Worm (Caenorhabditis elegans): ENCODE results near the gene F23F12.12.
A peak's percentile ranks its signal among the peaks of the same experiment; 100 is the strongest.

Gene F23F12.12

DNA sequence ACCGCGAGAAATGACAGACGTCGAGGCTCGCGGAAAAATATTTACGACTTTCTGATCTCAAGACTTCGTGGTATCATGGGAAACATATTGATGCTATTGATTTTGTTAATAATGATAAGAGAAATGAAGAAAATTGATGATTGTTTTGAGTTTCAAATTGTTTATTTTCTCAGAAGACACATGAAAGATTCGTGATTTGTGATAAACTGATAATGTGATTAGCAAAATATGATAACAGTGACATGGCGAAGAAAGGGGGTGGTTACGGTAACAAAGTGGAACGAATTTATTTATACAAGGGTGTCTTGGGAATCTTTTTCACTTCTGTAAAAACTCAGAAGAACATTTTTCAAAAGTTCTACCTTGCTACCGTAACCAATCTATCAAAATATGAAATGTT is 1.4 kb downstream of the F23F12.12 start:
- TF ChIP-seq rnt-1 (tag; optimal IDR thresholded peaks at IDR 0.05) (no peak), ztf-11 (tag; optimal IDR thresholded peaks at IDR 0.05) (no peak), F16B12.6 (tag; optimal IDR thresholded peaks at IDR 0.05) (no peak), ama-1 (optimal IDR thresholded peaks at IDR 0.05) (no peak), hpl-2 (GFP tag; optimal IDR thresholded peaks at IDR 0.05) (no peak), fos-1 (tag; optimal IDR thresholded peaks at IDR 0.05) (no peak), ceh-8 (GFP tag; optimal IDR thresholded peaks at IDR 0.05) (no peak), unc-62 (GFP tag; optimal IDR thresholded peaks at IDR 0.05) (no peak), C16A3.4 (tag; optimal IDR thresholded peaks at IDR 0.05) (no peak), hlh-4 (tag; optimal IDR thresholded peaks at IDR 0.05) (no peak), mep-1 (tag; optimal IDR thresholded peaks at IDR 0.05) (no peak), ceh-63 (GFP tag; optimal IDR thresholded peaks at IDR 0.05) (no peak), elt-2 (tag; optimal IDR thresholded peaks at IDR 0.05) (no peak), irx-1 (tag; optimal IDR thresholded peaks at IDR 0.05) (no peak), unc-30 (tag; optimal IDR thresholded peaks at IDR 0.05) (no peak), dsc-1 (tag; optimal IDR thresholded peaks at IDR 0.05) (no peak), nhr-19 (GFP tag; conservative IDR thresholded peaks at IDR 0.05) (no peak), ces-1 (GFP tag; optimal IDR thresholded peaks at IDR 0.05) (no peak), isw-1 (GFP tag; IDR thresholded peaks at IDR 0.05) (no peak), aly-2 (tag; optimal IDR thresholded peaks at IDR 0.05) (no peak), C34B4.2 (tag; optimal IDR thresholded peaks at IDR 0.05) (no peak), pax-3 (tag; optimal IDR thresholded peaks at IDR 0.05) (no peak), swsn-7 (tag; optimal IDR thresholded peaks at IDR 0.05) (no peak), lsy-2 (tag; optimal IDR thresholded peaks at IDR 0.05) (peak in 1 of 2 experiments; percentile 15), skn-1 (tag; optimal IDR thresholded peaks at IDR 0.05) (no peak), nhr-11 (tag; optimal IDR thresholded peaks at IDR 0.05) (no peak), unc-98 (GFP tag; IDR thresholded peaks at IDR 0.05) (no peak), ztf-4 (tag; optimal IDR thresholded peaks at IDR 0.05) (no peak), ceh-90 (tag; optimal IDR thresholded peaks at IDR 0.05) (no peak), xbp-1 (tag; optimal IDR thresholded peaks at IDR 0.05) (no peak), aha-1 (tag; optimal IDR thresholded peaks at IDR 0.05) (no peak), nhr-85 (tag) (peak; percentile 75), ets-5 (GFP tag; IDR thresholded peaks at IDR 0.05) (no peak), Y116A8C.19 (tag; optimal IDR thresholded peaks at IDR 0.05; ENCODE audit: borderline replicate concordance) (no peak), mdl-1 (tag; optimal IDR thresholded peaks at IDR 0.05) (no peak), lin-13 (GFP tag; optimal IDR thresholded peaks at IDR 0.05) (no peak), nhr-47 (tag; optimal IDR thresholded peaks at IDR 0.05) (no peak), nhr-90 (tag; optimal IDR thresholded peaks at IDR 0.05; ENCODE audit: poor library complexity) (peak; percentile 31), snu-23 (GFP tag; optimal IDR thresholded peaks at IDR 0.05) (no peak), sox-4 (tag; optimal IDR thresholded peaks at IDR 0.05) (no peak), ceh-88 (GFP tag; IDR thresholded peaks at IDR 0.05) (no peak), nhr-20 (tag; optimal IDR thresholded peaks at IDR 0.05) (peak; percentile 37), egl-27 (tag; optimal IDR thresholded peaks at IDR 0.05) (no peak), zip-4 (GFP tag; optimal IDR thresholded peaks at IDR 0.05) (no peak), elt-3 (tag; optimal IDR thresholded peaks at IDR 0.05) (peak in 2 of 6 experiments; percentile 31 to 93), fkh-4 (tag; optimal IDR thresholded peaks at IDR 0.05; ENCODE audit: borderline replicate concordance) (no peak), lir-3 (tag; optimal IDR thresholded peaks at IDR 0.05; ENCODE audit: poor library complexity) (no peak), zag-1 (tag; optimal IDR thresholded peaks at IDR 0.05) (no peak), nhr-28 (tag; optimal IDR thresholded peaks at IDR 0.05) (no peak), mef-2 (tag; optimal IDR thresholded peaks at IDR 0.05) (no peak), mab-9 (GFP tag; IDR thresholded peaks at IDR 0.05) (no peak), fkh-10 (GFP tag; optimal IDR thresholded peaks at IDR 0.05) (no peak), lin-35 (GFP tag; optimal IDR thresholded peaks at IDR 0.05) (peak in 1 of 2 experiments; percentile 31), tbx-2 (tag; optimal IDR thresholded peaks at IDR 0.05) (no peak), lin-15B (tag; optimal IDR thresholded peaks at IDR 0.05) (no peak)
